Fruit fly (Drosophila melanogaster) whole organism: ENCODE data around the gene CG2006.

Source experiments
- CG8478 ChIP-seq: fragments of >200 bp; optimal IDR thresholded peaks from 2 replicates; lab custom pipeline; 2018; ENCODE audit warnings: inconsistent platforms
- Dll ChIP-seq: fragments of >200 bp; optimal IDR thresholded peaks from 2 replicates; lab custom pipeline; 2017
- EcR ChIP-seq, 2 experiments: fragments of >200 bp; optimal IDR thresholded peaks; 2 replicates each; lab custom pipeline; 2017; ENCODE audit warnings: missing biosample characterization in 2 of 2, missing genetic modification characterization in 2 of 2, missing genetic modification reagents in 2 of 2
- pan ChIP-seq: fragments of >200 bp; optimal IDR thresholded peaks from 2 replicates; lab custom pipeline; 2017
- psq ChIP-seq: fragments of >200 bp; optimal IDR thresholded peaks from 2 replicates; lab custom pipeline; 2017
- usp ChIP-seq: fragments of >200 bp; optimal IDR thresholded peaks from 2 replicates; lab custom pipeline; 2017; ENCODE audit warnings: missing biosample characterization, missing genetic modification characterization, mixed read lengths

dm6 chr3R:29457779-29458382 lies 31.4 kb upstream of the CG2006 start:
- TF ChIP-seq Dll (lab: Kevin White, UChicago) (no peak), EcR (GFP tag; optimal IDR thresholded peaks at IDR 0.05; lab: Kevin White, UChicago) (no peak), psq (lab: Kevin White, UChicago) (no peak), pan (no peak), CG8478 (lab: Kevin White, UChicago) (no peak), usp (GFP tag; lab: Kevin White, UChicago) (no peak)
